Worm (Caenorhabditis elegans): ENCODE measurements around the gene srd-67.

DNA sequence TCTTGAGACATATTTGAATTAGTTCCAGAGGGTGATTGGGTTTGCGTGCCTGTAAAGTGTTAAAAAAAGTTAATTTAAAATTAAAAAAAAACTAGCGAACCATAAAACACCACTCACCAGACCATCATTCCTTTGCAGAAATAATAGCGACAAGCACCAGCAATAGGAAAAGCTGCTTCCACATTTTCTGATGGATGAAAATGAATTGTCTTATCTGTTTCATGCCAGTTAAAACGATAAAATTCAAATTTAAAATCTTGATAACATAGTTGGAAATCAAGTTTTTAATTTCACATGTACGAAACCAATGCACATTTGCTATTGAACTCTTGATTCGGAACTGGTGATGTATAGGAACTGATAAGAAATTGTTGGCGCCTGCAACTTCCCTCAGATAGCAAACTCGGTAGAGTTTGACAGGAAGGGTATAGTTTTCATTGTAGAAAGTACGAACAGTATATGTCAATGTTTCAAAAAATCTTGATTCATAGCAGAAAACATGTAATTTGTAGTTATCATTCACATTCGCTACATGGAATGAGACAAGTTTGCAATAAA is 6.0 kb downstream of the srd-67 start, which contains the start of gene C39B5.10:
- no peak for TF ChIP-seq dao-5 (tag; optimal IDR thresholded peaks at IDR 0.05)
- no peak for TF ChIP-seq W03F9.2 (tag; optimal IDR thresholded peaks at IDR 0.05)
- TF ChIP-seq him-1 (tag; optimal IDR thresholded peaks at IDR 0.05) = no peak

All from whole organism, L4/young adult.